Worm (Caenorhabditis elegans) whole organism, midembryonic: ENCODE results near the gene pir-1.

Source experiments
- T22C8.4 ChIP-seq: fragments of 200-800 bp; sonication (Bioruptor generic); IDR thresholded peaks from 2 replicates; pipeline ENCODE4 v1.3.6; 2022; ENCODE audit warnings: missing genetic modification characterization, missing compliant biosample characterization
- cog-1 ChIP-seq: sonication (generic microtip); optimal IDR thresholded peaks from 2 replicates; lab custom pipeline; 2016; ENCODE audit warnings: missing genetic modification characterization, missing compliant biosample characterization
- klf-2 ChIP-seq: fragments of 200-800 bp; sonication (Bioruptor generic); conservative IDR thresholded peaks from 2 replicates; pipeline ENCODE4 v1.3.6; 2022; ENCODE audit warnings: missing genetic modification reagents, missing genetic modification characterization, missing compliant biosample characterization
- med-1 ChIP-seq: sonication (generic microtip); optimal IDR thresholded peaks from 2 replicates; lab custom pipeline; 2017; ENCODE audit warnings: missing genetic modification characterization, mild to moderate bottlenecking, missing compliant biosample characterization, antibody characterized with exemption, missing genetic modification reagents; ENCODE audit not compliant: insufficient read depth
- ref-1 ChIP-seq: fragments of 200-800 bp; sonication (Bioruptor generic); conservative IDR thresholded peaks from 2 replicates; pipeline ENCODE4 v1.3.6; 2022; ENCODE audit warnings: missing genetic modification reagents, missing genetic modification characterization, missing compliant biosample characterization
- tab-1 ChIP-seq: fragments of 200-800 bp; sonication (Bioruptor generic); IDR thresholded peaks from 2 replicates; pipeline ENCODE4 v1.3.6; 2022; ENCODE audit warnings: missing genetic modification characterization, missing compliant biosample characterization
- ztf-23 ChIP-seq: fragments of 200-800 bp; sonication (Bioruptor generic); IDR thresholded peaks from 2 replicates; pipeline ENCODE4 v1.3.6; 2022; ENCODE audit warnings: missing genetic modification reagents, missing genetic modification characterization, missing compliant biosample characterization

- TF ChIP-seq ref-1 (GFP tag; lab: Robert Waterston, UW) (no peak), cog-1 (no peak), ztf-23 (GFP tag; lab: Robert Waterston, UW) (no peak), T22C8.4 (GFP tag; lab: Robert Waterston, UW) (no peak), tab-1 (GFP tag; lab: Robert Waterston, UW) (no peak), med-1 (GFP tag; lab: Kevin White, UChicago) (no peak), klf-2 (no peak)
Measured at ce11 chrII:9176523-9176922, 577 bp upstream of the pir-1 start.
